Fruit fly (Drosophila melanogaster) whole organism, pupa: Measurements from ENCODE around the gene Ogdh.
A peak's percentile ranks its signal among the peaks of the same experiment; 100 is the strongest.

Experiments used
- CG10348 ChIP-seq: fragments of 200-800 bp; sonication (Bioruptor generic); IDR thresholded peaks from 2 replicates; pipeline ENCODE4 v1.3.6; 2022; ENCODE audit warnings: missing biosample characterization, missing genetic modification characterization
- CG12605 ChIP-seq: fragments of 200-800 bp; sonication (Bioruptor generic); IDR thresholded peaks from 2 replicates; pipeline ENCODE4 v1.3.6; 2022; ENCODE audit warnings: missing biosample characterization, missing genetic modification characterization
- CG13204 ChIP-seq: fragments of 200-800 bp; sonication (Bioruptor generic); optimal IDR thresholded peaks from 2 replicates; lab custom pipeline; 2018; ENCODE audit warnings: missing biosample characterization, mild to moderate bottlenecking, missing genetic modification characterization, moderate library complexity
- CG14655 ChIP-seq: fragments of 200-800 bp; sonication (Bioruptor generic); optimal IDR thresholded peaks from 3 replicates; lab custom pipeline; 2017; ENCODE audit warnings: mild to moderate bottlenecking, missing biosample characterization, missing genetic modification reagents, missing genetic modification characterization
- CG15710 ChIP-seq: fragments of 200-800 bp; sonication (Bioruptor generic); optimal IDR thresholded peaks from 2 replicates; lab custom pipeline; 2018; ENCODE audit warnings: missing biosample characterization, mild to moderate bottlenecking, missing genetic modification characterization, moderate library complexity
- CG17806 ChIP-seq: fragments of 200-800 bp; sonication (Bioruptor generic); optimal IDR thresholded peaks from 2 replicates; lab custom pipeline; 2018; ENCODE audit warnings: missing biosample characterization, mild to moderate bottlenecking, missing genetic modification characterization, moderate library complexity
- CG32121 ChIP-seq: fragments of 200-800 bp; sonication (Bioruptor generic); IDR thresholded peaks from 2 replicates; pipeline ENCODE4 v1.3.6; 2022; ENCODE audit warnings: missing biosample characterization, missing genetic modification characterization
- CG34367 ChIP-seq: fragments of 200-800 bp; sonication (Bioruptor generic); optimal IDR thresholded peaks from 2 replicates; lab custom pipeline; 2018; ENCODE audit warnings: missing biosample characterization, mild to moderate bottlenecking, missing genetic modification characterization
- CG4496 ChIP-seq: fragments of 200-800 bp; sonication (Bioruptor generic); IDR thresholded peaks from 3 replicates; pipeline ENCODE4 v1.3.6; 2022; ENCODE audit warnings: missing biosample characterization, missing genetic modification characterization
- CG8159 ChIP-seq: fragments of 200-800 bp; sonication (Bioruptor generic); optimal IDR thresholded peaks from 3 replicates; lab custom pipeline; 2018; ENCODE audit warnings: missing biosample characterization, mild to moderate bottlenecking, missing genetic modification characterization, moderate library complexity
- CG8301 ChIP-seq: fragments of 200-800 bp; sonication (Bioruptor generic); optimal IDR thresholded peaks from 2 replicates; lab custom pipeline; 2018; ENCODE audit warnings: missing biosample characterization, mild to moderate bottlenecking, missing genetic modification characterization
- CG9948 ChIP-seq: fragments of 200-800 bp; sonication (Bioruptor generic); optimal IDR thresholded peaks from 2 replicates; lab custom pipeline; 2018; ENCODE audit warnings: missing biosample characterization, mild to moderate bottlenecking, missing genetic modification characterization, moderate library complexity
- D1 ChIP-seq: fragments of 200-800 bp; sonication (Bioruptor generic); optimal IDR thresholded peaks from 2 replicates; lab custom pipeline; 2018; ENCODE audit warnings: missing biosample characterization, mild to moderate bottlenecking, missing genetic modification characterization, moderate library complexity
- EcR ChIP-seq: fragments of 200-800 bp; sonication (Bioruptor generic); optimal IDR thresholded peaks from 3 replicates; lab custom pipeline; 2019; ENCODE audit warnings: missing biosample characterization, missing genetic modification characterization, mild to moderate bottlenecking, moderate library complexity, missing genetic modification reagents
- Ets98B ChIP-seq: fragments of 200-800 bp; sonication (Bioruptor generic); IDR thresholded peaks from 2 replicates; pipeline ENCODE4 v1.3.6; 2022; ENCODE audit warnings: missing biosample characterization, missing genetic modification characterization
- Pif1A ChIP-seq: fragments of 200-800 bp; sonication (Bioruptor generic); optimal IDR thresholded peaks from 3 replicates; lab custom pipeline; 2016; ENCODE audit warnings: missing biosample characterization, missing genetic modification characterization
- Pif1B ChIP-seq: fragments of 200-800 bp; sonication (Bioruptor generic); optimal IDR thresholded peaks from 3 replicates; lab custom pipeline; 2016; ENCODE audit warnings: missing biosample characterization, missing genetic modification characterization
- Snoo ChIP-seq: fragments of 200-800 bp; sonication (Bioruptor generic); optimal IDR thresholded peaks from 3 replicates; lab custom pipeline; 2017; ENCODE audit warnings: missing biosample characterization, mild to moderate bottlenecking, missing genetic modification characterization, inconsistent platforms
- fd96Ca ChIP-seq: fragments of 200-800 bp; sonication (Bioruptor generic); IDR thresholded peaks from 3 replicates; pipeline ENCODE4 v1.3.6; 2022; ENCODE audit warnings: missing biosample characterization, missing genetic modification characterization
- gl ChIP-seq: fragments of 200-800 bp; sonication (Bioruptor generic); optimal IDR thresholded peaks from 2 replicates; lab custom pipeline; 2018; ENCODE audit warnings: missing biosample characterization, mild to moderate bottlenecking, missing genetic modification characterization
- rn ChIP-seq: fragments of 200-800 bp; sonication (Bioruptor generic); IDR thresholded peaks from 2 replicates; pipeline ENCODE4 v1.3.6; 2022; ENCODE audit warnings: missing biosample characterization, missing genetic modification characterization

The Ogdh gene

DNA sequence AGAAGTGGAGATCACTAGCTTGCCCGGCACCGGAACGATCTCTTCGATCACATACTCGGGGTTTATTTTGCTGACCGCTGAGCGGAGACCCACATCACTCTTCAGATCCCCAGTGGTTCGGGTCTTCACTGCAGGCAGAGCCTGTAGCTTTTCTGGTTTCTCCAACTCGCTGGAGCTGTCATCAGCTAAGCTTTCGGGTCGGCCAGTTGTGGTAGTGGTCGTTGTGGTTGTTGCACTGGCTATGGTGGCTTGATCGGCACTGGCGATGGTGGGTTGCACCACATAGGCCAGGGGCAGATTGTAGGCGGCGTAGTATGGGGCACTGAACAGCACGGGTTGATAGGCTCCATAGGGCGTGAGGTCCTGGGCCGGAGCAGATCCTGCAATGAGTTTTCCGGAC lies 24.1 kb upstream of the Ogdh start:
- no peak for TF ChIP-seq Pif1B
- no peak for TF ChIP-seq CG32121 (GFP tag; lab: Robert Waterston, UW)
- peak; percentile 59; the same call in 1 of the 3 replicates for TF ChIP-seq CG4496 (GFP tag; lab: Robert Waterston, UW)
- TF ChIP-seq, all 21 proteins: peak for 1

DNA sequence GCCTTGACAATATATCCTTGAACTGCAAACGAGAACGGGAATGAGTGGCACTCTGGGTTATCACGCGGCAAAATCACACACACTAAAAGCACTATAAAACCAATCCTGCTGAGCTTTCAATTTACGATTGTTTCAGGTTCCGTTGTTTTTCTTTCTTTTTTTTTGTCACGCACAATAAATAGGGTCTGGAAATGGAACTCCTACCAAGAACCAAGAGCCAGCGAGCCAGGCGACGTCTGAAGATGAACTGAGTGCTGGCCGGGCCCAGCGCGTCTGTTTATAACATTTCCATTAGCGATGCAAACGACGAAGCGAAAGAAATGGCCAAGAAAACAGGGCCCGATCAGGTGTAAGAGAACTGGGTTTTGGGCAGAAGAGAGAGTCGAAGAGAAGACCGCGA lies 19.3 kb upstream of the Ogdh start, which contains the start of gene CG11905:
Gene CG11905 (minus strand): TSS at position 253 of the 400 bp plus-strand sequence.
- no peak for TF ChIP-seq rn (GFP tag; lab: Robert Waterston, UW)
- peak; percentile 78 for TF ChIP-seq EcR

- TF ChIP-seq CG8159 (tag; lab: Kevin White, UChicago) (no peak), CG12605 (GFP tag; lab: Robert Waterston, UW) (no peak), EcR (peak; percentile 93), CG14655 (no peak), CG13204 (GFP tag; lab: Kevin White, UChicago) (no peak), CG8301 (no peak)
These were observed 17.9 kb upstream of the Ogdh start for dm6 chr3L:16936689-16937088.

DNA sequence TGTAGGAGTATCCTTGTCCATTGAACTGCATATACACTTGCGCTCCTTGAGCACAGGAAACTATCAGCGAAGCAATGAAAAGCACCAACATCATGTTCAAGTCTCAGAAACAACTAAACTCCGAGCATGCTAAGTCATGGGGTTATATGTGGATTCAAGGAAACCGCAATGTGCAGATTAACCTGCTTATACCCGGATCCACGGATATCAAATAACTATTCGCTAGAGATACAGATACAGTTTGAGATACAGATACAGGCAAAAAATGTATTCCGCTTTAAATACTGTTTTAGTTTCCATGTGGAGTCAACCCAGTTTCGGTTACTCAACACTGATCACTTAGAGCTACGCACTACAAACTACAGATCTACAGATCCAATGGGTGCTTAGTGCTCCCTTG lies 15.8 kb upstream of the Ogdh start, which contains the start of gene CG13022:
Gene CG13022 (minus strand): TSS at position 101 of the 400 bp plus-strand sequence.
- TF ChIP-seq fd96Ca (GFP tag; lab: Robert Waterston, UW): no peak
- no peak for TF ChIP-seq CG8301
- no peak for TF ChIP-seq Ets98B (GFP tag; lab: Robert Waterston, UW)
- no peak for TF ChIP-seq Pif1B
- no peak for TF ChIP-seq CG10348
- no peak for TF ChIP-seq CG8159 (tag; lab: Kevin White, UChicago)
- TF ChIP-seq Snoo (tag; lab: Kevin White, UChicago): no peak
- TF ChIP-seq gl (tag; lab: Kevin White, UChicago): no peak
- no peak for TF ChIP-seq rn (GFP tag; lab: Robert Waterston, UW)
- no peak for TF ChIP-seq CG15710 (tag; lab: Kevin White, UChicago)
- no peak for TF ChIP-seq CG32121 (GFP tag; lab: Robert Waterston, UW)
- no peak for TF ChIP-seq CG12605 (GFP tag; lab: Robert Waterston, UW)
- no peak for TF ChIP-seq CG14655
- no peak for TF ChIP-seq CG4496 (GFP tag; lab: Robert Waterston, UW)
- no peak for TF ChIP-seq CG13204 (GFP tag; lab: Kevin White, UChicago)
- TF ChIP-seq EcR: no peak

DNA sequence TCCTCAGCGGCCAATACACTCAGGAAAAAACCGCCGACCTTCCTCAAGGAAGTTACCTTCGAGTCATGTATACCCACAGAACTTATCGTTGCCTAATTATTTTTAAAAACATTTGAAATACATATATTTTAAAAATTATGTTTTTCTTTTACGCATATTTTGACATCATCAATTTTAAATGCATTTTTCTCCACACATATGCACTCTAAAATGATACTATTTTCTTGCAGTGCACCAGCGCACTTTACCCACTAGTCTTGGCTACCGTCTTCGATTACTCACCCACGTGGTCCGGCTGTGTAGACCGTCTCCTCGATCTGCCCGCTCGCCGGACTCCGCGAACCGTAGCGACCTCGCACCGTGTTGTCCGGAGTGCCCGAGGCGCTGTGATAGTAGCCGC lies 13.3 kb upstream of the Ogdh start:
- no peak for TF ChIP-seq EcR
- peak; percentile 63 for TF ChIP-seq CG15710 (tag; lab: Kevin White, UChicago)
- peak; percentile 45 for TF ChIP-seq CG8159 (tag; lab: Kevin White, UChicago)
- TF ChIP-seq fd96Ca (GFP tag; lab: Robert Waterston, UW): no peak
- TF ChIP-seq CG9948 (tag; lab: Kevin White, UChicago): peak; percentile 23
- TF ChIP-seq gl (tag; lab: Kevin White, UChicago): peak; percentile 12
- peak; percentile 45 for TF ChIP-seq CG17806 (tag; lab: Kevin White, UChicago)
- peak; percentile 31 for TF ChIP-seq CG8301
- TF ChIP-seq CG13204 (GFP tag; lab: Kevin White, UChicago): peak; percentile 73
- TF ChIP-seq rn (GFP tag; lab: Robert Waterston, UW): no peak
- TF ChIP-seq Snoo (tag; lab: Kevin White, UChicago): no peak
- TF ChIP-seq Pif1A (GFP tag; lab: Kevin White, UChicago): peak; percentile 58
- TF ChIP-seq CG14655: peak; percentile 58
- peak; percentile 49 for TF ChIP-seq CG34367 (tag; lab: Kevin White, UChicago)
- peak; percentile 32 for TF ChIP-seq Pif1B

DNA sequence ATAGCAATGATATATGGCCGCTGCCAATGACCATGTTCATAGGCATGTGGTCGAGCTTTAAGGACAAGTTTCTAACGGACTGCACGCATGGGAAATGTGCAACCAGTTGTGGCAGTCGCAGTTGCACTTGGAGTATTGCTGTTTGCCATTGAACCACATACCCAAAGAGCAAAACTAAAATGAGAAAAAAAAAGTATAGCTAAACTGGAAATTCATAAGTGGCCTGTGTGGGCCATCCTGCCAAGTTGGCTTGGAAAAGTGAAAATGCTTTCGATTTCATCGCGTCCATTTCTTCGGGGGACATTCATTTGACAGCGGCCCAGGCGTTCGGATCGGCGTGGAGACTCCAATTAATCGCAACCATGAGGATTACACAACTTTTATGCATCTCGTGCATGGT lies 10.6 kb upstream of the Ogdh start, which contains the start of gene Obp73a:
Gene Obp73a (plus strand): TSS at position 301 of the 400 bp plus-strand sequence.
- TF ChIP-seq CG8301: peak; percentile 31
- TF ChIP-seq CG14655: peak; percentile 46
- peak; percentile 10; the same call in 1 of the 2 replicates for TF ChIP-seq Ets98B (GFP tag; lab: Robert Waterston, UW)
- TF ChIP-seq Snoo (tag; lab: Kevin White, UChicago): no peak

- no peak for TF ChIP-seq CG13204 (GFP tag; lab: Kevin White, UChicago)
- TF ChIP-seq D1: no peak
- no peak for TF ChIP-seq CG34367 (tag; lab: Kevin White, UChicago)
- TF ChIP-seq CG14655: no peak
- no peak for TF ChIP-seq CG12605 (GFP tag; lab: Robert Waterston, UW)
- no peak for TF ChIP-seq CG9948 (tag; lab: Kevin White, UChicago)
- TF ChIP-seq rn (GFP tag; lab: Robert Waterston, UW): no peak
- TF ChIP-seq CG10348: no peak
- TF ChIP-seq Ets98B (GFP tag; lab: Robert Waterston, UW): no peak
These were observed 789 bp downstream of the Ogdh start for dm6 chr3L:16955219-16956002.
